Fruit fly (Drosophila melanogaster) Kc167 (cell line): ENCODE data around the gene CG44001.

Experiments
- Myc ChIP-seq: fragments of >200 bp; optimal IDR thresholded peaks from 2 replicates; lab custom pipeline; 2017; ENCODE audit warnings: missing external identifiers
- Sin3A ChIP-seq: fragments of >200 bp; optimal IDR thresholded peaks from 2 replicates; lab custom pipeline; 2018; ENCODE audit warnings: missing external identifiers
- h ChIP-seq: fragments of >200 bp; optimal IDR thresholded peaks from 3 replicates; lab custom pipeline; 2018; ENCODE audit warnings: missing external identifiers
- insv ChIP-seq: fragments of >200 bp; optimal IDR thresholded peaks from 3 replicates; lab custom pipeline; 2018; ENCODE audit warnings: missing external identifiers
- psq ChIP-seq: fragments of >200 bp; optimal IDR thresholded peaks from 2 replicates; lab custom pipeline; 2017; ENCODE audit warnings: missing external identifiers
- ttk ChIP-seq: sonication (Bioruptor generic); optimal IDR thresholded peaks from 2 replicates; lab custom pipeline; 2017; ENCODE audit warnings: missing external identifiers

The CG44001 gene

DNA sequence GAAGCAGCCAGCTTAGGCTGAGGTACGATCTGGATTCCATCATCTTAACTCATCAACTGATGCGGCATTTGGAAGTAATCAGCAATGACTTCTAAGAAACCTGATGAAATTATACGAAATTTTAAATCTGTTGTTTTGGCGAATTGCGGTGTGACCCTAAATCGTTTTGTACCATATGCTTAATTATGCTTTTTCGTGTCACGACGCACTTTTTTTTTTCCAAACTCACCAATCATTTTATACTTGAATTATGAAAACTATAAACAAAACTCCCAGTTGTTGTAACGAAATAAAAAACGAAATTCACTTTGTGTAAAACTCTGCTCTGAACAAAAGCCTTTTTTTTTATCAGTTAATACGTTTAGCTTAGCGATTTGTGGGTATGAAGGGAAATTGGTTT is 15.0 kb downstream of the CG44001 start, which contains the start of gene Nepl3:
Gene Nepl3, minus strand, starts transcription at position 155 of the 400 bp plus-strand sequence.
- TF ChIP-seq ttk (lab: Kevin White, UChicago): no peak
- TF ChIP-seq Myc: no peak
- TF ChIP-seq insv (lab: Kevin White, UChicago): no peak
- TF ChIP-seq psq (lab: Kevin White, UChicago): no peak
- no peak for TF ChIP-seq h (lab: Kevin White, UChicago)
- TF ChIP-seq Sin3A: no peak

DNA sequence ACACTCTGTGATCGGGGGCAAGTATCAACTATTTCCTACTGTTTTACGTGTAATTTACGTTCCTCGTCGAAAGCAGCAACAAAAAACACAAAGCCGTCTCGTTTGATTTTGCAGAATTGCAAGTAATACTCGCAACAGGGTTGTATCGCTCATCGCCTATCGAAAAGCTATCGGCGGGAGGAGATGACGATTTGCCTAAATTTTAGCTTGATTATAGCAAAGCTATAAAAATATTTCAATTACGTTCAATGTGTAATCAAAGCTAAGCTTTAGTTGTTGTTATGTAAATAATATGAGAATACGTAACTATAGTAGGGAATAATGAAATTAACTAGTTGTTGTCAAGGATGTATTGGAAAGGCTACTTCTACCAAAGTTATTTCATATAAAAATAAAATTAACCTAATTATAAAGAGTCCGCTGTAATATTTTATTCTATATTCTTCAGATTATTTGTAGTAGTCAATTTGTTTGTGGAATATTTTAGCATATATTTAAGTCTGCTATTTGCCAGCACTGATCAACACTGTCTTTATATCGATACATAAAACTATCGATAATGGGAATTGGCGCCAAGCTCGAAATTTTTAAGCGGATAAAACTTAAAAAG is 16.7 kb downstream of the CG44001 start, which contains the start of gene Rpn11:
Gene Rpn11, minus strand, starts transcription at position 146 of the 610 bp plus-strand sequence.
- TF ChIP-seq Sin3A: no peak
- no peak for TF ChIP-seq Myc
- TF ChIP-seq ttk (lab: Kevin White, UChicago): no peak
- no peak for TF ChIP-seq insv (lab: Kevin White, UChicago)
- TF ChIP-seq h (lab: Kevin White, UChicago): no peak
- TF ChIP-seq psq (lab: Kevin White, UChicago): no peak

DNA sequence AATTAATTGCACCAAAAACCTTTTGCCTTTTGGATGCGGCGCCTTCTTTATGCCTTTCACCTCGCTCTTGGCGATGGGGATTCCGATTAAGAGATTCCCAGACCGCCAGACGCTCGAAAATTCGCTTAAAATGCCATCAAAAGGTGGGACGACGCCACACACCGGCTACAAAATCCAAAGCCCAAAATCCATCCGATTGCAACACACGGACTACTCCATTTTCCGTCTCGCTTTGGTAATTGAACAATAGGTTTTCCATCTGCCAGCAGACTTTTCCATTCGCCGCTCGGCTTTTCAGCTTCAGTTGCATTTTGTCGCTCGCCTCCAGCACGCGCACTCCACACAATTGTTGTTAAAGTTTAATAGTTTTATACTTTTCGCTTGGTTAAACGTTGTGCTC is 17.4 kb downstream of the CG44001 start, which contains the start of gene qtc:
Gene qtc, plus strand, starts transcription at position 301 of the 400 bp plus-strand sequence.
- no peak for TF ChIP-seq insv (lab: Kevin White, UChicago)
- TF ChIP-seq ttk (lab: Kevin White, UChicago): no peak
- TF ChIP-seq Myc: no peak
- no peak for TF ChIP-seq h (lab: Kevin White, UChicago)
- TF ChIP-seq Sin3A: no peak
- no peak for TF ChIP-seq psq (lab: Kevin White, UChicago)

DNA sequence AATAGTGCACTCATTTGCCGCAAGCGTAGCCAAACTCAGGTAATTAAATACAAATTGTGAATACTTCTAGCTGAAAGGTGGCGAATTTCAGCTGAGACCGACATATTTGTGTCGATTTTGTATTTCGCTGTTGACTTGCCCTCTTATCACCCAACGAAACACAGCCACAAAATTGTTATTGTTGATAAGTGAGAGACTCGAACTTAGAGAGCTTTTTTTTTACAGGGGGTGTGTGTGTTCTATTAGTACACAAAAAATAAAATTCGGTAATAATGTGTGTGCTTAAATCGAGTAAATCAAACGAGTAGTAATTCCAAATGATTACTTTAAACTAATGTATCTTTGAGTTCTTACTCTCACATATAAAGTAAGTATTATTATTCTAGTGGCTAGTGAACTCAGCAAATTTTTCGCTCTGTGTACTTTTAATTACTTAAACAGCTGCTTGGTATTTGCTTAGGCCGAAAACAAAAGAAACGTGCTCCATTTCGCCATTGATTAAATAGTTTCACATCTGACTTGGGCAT is 17.9 kb downstream of the CG44001 start:
- TF ChIP-seq Myc (no peak), ttk (lab: Kevin White, UChicago) (no peak), Sin3A (no peak), insv (lab: Kevin White, UChicago) (no peak), psq (lab: Kevin White, UChicago) (no peak), h (lab: Kevin White, UChicago) (no peak)

DNA sequence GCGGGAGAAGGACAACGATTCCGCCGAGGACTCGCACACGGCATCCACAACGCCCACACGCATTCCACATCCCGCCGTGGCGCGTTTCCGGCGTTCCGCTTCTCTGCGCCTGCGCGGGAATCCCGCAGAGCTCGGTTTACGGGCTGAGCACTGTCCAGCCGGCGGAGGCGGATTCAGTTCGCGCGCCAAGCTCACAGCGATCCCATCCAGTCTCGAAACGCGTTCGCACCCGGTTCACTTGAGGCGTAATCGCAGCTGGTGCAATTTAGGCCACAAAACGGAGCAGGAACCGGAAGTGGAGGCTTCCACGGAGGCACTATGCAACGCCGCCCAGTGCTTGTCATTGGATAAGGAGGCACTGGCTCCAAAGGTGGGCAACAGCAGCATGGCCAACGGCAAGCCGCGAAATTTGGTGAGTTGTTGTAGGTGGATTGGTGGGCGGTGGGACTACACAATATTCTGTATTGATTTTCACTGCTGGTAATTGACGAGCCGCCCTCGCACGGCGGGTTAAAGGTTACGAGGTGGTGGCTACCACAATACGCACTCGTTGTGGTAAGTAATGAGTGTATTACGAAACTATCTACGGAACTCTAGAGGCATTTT is 19.8 kb downstream of the CG44001 start:
- TF ChIP-seq insv (lab: Kevin White, UChicago) (no peak), psq (lab: Kevin White, UChicago) (no peak), h (lab: Kevin White, UChicago) (no peak), ttk (lab: Kevin White, UChicago) (no peak), Sin3A (no peak), Myc (no peak)

DNA sequence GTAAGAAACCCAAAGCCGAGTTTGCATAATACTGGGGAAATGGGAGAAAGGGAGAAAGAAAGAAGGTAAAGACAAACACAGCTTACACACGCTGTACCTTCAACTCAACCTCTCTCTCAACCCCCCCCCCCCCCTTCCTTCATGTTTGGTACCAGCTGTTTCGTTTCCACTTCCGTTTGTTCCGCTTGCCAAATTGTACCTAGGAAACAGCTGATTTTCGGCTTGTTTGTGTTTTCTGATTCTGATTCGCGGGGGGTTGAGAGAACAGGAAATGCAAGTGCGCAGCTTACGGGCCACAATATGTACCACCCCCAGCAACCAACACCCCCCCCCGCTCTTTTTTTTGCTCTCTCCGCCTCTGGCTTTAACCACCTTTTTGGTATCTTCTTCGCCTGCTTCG is 20.9 kb downstream of the CG44001 start:
- TF ChIP-seq Sin3A: no peak
- TF ChIP-seq h (lab: Kevin White, UChicago): no peak
- TF ChIP-seq psq (lab: Kevin White, UChicago): no peak
- TF ChIP-seq Myc: no peak
- TF ChIP-seq ttk (lab: Kevin White, UChicago): no peak
- no peak for TF ChIP-seq insv (lab: Kevin White, UChicago)

DNA sequence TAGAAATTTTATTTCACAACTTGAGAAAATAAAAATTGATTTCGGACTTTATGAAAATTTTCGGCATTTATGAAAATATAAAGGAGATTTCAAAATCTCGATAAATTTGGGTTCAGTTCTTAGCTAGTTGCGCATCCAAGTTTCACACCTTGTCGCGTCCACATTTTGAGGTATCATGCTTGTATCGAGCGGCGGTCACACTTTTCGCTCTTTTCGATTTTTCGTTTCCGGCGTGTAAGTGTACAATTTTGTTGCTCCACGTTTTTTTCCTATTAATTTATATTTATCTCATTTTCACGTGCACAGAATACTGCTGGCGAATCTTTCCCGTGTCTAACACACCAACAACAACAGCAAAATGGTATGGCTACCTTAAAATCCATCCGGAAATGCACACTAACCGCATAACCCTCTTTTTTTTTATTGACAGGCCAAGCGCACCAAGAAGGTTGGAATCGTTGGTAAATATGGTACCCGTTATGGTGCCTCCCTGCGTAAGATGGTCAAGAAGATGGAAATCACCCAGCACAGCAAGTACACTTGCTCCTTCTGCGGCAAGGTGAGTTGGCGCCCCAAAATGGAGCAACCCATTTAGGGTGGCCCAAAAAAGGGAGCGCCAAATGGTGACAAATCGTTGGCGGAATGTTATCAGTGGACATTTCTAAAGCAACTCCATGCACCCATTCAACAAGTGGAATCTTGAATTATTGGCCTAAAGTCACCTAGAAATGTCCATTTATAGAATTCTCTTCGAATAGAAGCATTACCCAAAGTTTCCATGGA is 27.9 kb downstream of the CG44001 start, which contains the start of gene RpL37A:
Gene RpL37A, plus strand, starts transcription at position 161 of the 783 bp plus-strand sequence.
- TF ChIP-seq ttk (lab: Kevin White, UChicago): no peak

DNA sequence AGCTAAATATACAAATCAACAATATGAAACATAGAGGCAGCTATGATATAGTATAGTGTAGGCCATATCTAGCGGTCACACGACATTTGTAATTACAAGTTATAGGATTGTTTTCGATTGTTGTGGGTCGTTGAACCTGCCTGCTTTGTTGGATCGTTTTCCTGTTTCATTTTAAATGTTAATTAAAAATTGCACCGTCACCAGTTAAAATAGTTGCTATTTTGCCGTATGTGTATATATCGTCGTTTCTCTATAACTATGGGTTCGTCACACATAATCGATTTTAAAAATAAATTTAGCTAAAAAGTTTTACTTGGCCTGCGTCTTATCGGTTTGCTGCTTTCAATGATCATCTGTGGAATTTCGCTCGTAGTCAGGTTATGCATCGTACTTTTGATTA is 29.3 kb downstream of the CG44001 start:
- TF ChIP-seq ttk (lab: Kevin White, UChicago): no peak
- TF ChIP-seq h (lab: Kevin White, UChicago): no peak
- TF ChIP-seq psq (lab: Kevin White, UChicago): no peak
- no peak for TF ChIP-seq Myc

DNA sequence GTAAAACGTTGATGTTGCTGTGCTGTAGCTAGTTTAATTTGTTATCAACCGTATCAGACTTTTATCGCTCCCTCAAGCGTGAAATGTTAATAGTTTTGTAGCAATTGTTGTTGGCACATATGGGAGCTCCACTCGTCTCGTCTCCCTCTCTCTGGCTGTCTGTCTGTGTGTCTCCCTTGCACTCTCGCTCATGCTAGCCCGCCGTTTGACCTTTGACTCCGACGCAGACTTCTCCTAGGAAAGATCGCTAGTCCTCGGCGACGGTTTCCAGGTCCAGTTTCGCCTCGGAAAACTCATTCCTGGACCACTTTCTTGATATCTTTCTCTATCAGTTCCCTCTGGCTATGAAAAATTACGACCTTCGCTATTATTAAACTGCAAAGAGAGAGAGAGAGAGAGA is 36.1 kb downstream of the CG44001 start:
- no peak for TF ChIP-seq Myc
- TF ChIP-seq Sin3A: no peak
- no peak for TF ChIP-seq h (lab: Kevin White, UChicago)
- no peak for TF ChIP-seq psq (lab: Kevin White, UChicago)
- no peak for TF ChIP-seq ttk (lab: Kevin White, UChicago)
- no peak for TF ChIP-seq insv (lab: Kevin White, UChicago)

DNA sequence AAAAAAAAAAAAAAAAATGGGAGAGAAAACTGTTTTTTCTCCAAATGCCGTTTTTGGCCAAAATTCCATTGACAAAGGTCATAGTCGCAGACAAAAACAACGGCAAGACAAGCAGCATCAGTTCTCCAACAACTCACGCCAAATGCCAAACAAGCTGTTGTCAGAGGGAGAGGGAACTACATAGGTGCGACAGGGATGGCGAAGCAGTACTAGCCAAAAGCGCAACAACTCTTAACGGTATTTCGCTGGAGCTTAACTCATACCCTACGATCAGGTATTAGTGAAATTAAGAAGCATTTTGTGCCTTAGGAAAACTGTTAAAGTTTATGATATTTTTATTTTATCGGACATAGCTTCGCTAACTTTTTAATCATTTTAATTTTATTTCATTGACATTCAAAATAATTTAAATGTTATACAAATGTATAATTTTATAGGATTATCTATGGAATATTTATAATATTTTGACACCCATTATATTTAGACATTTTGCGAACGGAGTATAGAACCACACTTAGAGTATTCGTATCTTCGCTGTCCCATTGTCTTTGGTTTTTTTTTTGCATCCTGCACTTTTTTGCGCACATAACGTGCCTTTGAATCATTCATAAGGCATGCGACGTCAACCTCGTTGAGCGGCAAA is 37.3 kb downstream of the CG44001 start:
- no peak for TF ChIP-seq psq (lab: Kevin White, UChicago)
- no peak for TF ChIP-seq Myc
- no peak for TF ChIP-seq Sin3A
- TF ChIP-seq h (lab: Kevin White, UChicago): no peak
- TF ChIP-seq insv (lab: Kevin White, UChicago): no peak
- TF ChIP-seq ttk (lab: Kevin White, UChicago): no peak

DNA sequence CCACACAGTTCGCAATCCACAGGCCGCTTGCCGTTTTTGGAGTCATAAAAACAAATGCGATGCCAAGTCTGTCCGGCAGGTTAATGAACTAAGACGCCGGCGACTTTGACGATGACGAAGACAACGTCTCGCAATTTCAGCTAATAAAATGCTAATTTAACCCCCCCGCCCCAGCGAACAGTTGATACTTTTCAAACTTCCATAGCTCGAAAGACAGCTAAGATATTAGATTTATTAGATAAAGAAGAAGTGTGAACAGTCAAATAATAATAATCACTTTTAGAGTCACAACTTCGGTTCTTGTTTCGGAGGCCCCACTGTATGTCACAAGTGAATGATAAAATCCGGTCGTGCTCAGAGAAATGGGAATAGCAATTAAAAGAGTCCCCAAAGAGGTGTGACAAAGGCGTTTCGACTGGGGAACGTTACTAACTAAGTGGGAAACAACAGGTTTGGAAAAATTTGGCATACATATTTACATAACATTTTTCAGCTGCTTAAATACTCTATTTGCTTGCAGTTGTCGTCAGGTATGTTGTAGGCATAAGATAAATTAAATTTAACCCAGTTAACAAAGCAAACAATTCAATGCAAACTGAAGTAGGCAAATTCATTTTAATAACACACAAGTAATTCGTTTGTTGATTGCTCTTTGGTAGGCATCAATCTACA is 41.7 kb downstream of the CG44001 start:
- no peak for TF ChIP-seq Sin3A
- no peak for TF ChIP-seq insv (lab: Kevin White, UChicago)
- TF ChIP-seq psq (lab: Kevin White, UChicago): no peak
- TF ChIP-seq Myc: no peak
- TF ChIP-seq h (lab: Kevin White, UChicago): no peak
- no peak for TF ChIP-seq ttk (lab: Kevin White, UChicago)
